Fruit fly (Drosophila melanogaster) whole organism, embryonic: ENCODE results near the gene Gdi.

Experiments
- Bgb ChIP-seq: fragments of 200-800 bp; sonication (Bioruptor generic); IDR thresholded peaks from 2 replicates; pipeline ENCODE4 v1.3.6; 2022; ENCODE audit warnings: missing biosample characterization, missing genetic modification characterization; ENCODE audit not compliant: partially characterized antibody
- CG10147 ChIP-seq: fragments of 200-800 bp; sonication (Bioruptor generic); optimal IDR thresholded peaks from 2 replicates; lab custom pipeline; 2019; ENCODE audit warnings: missing biosample characterization, mild to moderate bottlenecking, missing genetic modification characterization, moderate library complexity
- CG11504 ChIP-seq: fragments of 200-800 bp; sonication (Bioruptor generic); optimal IDR thresholded peaks from 3 replicates; lab custom pipeline; 2019; ENCODE audit warnings: missing biosample characterization, mild to moderate bottlenecking, missing genetic modification characterization, moderate library complexity
- CG11696 ChIP-seq: fragments of 200-800 bp; sonication (Bioruptor generic); IDR thresholded peaks from 2 replicates; pipeline ENCODE4 v1.3.6; 2022; ENCODE audit warnings: missing biosample characterization, missing genetic modification characterization
- CG12071 ChIP-seq: fragments of 200-800 bp; sonication (Bioruptor generic); optimal IDR thresholded peaks from 3 replicates; lab custom pipeline; 2018; ENCODE audit warnings: missing biosample characterization, mild to moderate bottlenecking, missing genetic modification characterization
- CG12236 ChIP-seq: fragments of 200-800 bp; sonication (Bioruptor generic); optimal IDR thresholded peaks from 2 replicates; lab custom pipeline; 2016; ENCODE audit warnings: missing biosample characterization, missing genetic modification characterization
- CG17612 ChIP-seq: fragments of 200-800 bp; sonication (Bioruptor generic); IDR thresholded peaks from 2 replicates; pipeline ENCODE4 v1.3.6; 2022; ENCODE audit warnings: missing biosample characterization, missing genetic modification characterization
- CG33213 ChIP-seq: fragments of 200-800 bp; sonication (Bioruptor generic); optimal IDR thresholded peaks from 3 replicates; lab custom pipeline; 2016; ENCODE audit warnings: missing biosample characterization, missing genetic modification characterization
- CG33557 ChIP-seq: fragments of 200-800 bp; sonication (Bioruptor generic); optimal IDR thresholded peaks from 2 replicates; lab custom pipeline; 2019; ENCODE audit warnings: missing biosample characterization, mild to moderate bottlenecking, missing genetic modification characterization, moderate library complexity
- CG3847 ChIP-seq: fragments of 200-800 bp; sonication (Bioruptor generic); IDR thresholded peaks from 2 replicates; pipeline ENCODE4 v1.3.6; 2022; ENCODE audit warnings: missing biosample characterization, missing genetic modification characterization
- CG6175 ChIP-seq: fragments of 200-800 bp; sonication (Bioruptor generic); IDR thresholded peaks from 3 replicates; pipeline ENCODE4 v1.3.6; 2022; ENCODE audit warnings: missing biosample characterization, missing genetic modification characterization
- CG6272 ChIP-seq: fragments of 200-800 bp; sonication (Bioruptor generic); IDR thresholded peaks from 2 replicates; pipeline ENCODE4 v1.3.6; 2022; ENCODE audit warnings: missing biosample characterization, missing genetic modification characterization
- CG6683 ChIP-seq: fragments of 200-800 bp; sonication (Bioruptor generic); optimal IDR thresholded peaks from 2 replicates; lab custom pipeline; 2017; ENCODE audit warnings: missing biosample characterization, mild to moderate bottlenecking, missing genetic modification characterization, missing genetic modification reagents
- CG6854 ChIP-seq: fragments of 200-800 bp; sonication (Bioruptor generic); optimal IDR thresholded peaks from 3 replicates; lab custom pipeline; 2017; ENCODE audit warnings: missing biosample characterization, mild to moderate bottlenecking, missing genetic modification characterization
- CG9727 ChIP-seq: fragments of 200-800 bp; sonication (Bioruptor generic); optimal IDR thresholded peaks from 3 replicates; lab custom pipeline; 2017; ENCODE audit warnings: missing biosample characterization, mild to moderate bottlenecking, missing genetic modification characterization
- CG9797 ChIP-seq: fragments of 200-800 bp; sonication (Bioruptor generic); optimal IDR thresholded peaks from 3 replicates; lab custom pipeline; 2018; ENCODE audit warnings: missing biosample characterization, mild to moderate bottlenecking, missing genetic modification characterization
- Elba2 ChIP-seq: fragments of 200-800 bp; sonication (Bioruptor generic); optimal IDR thresholded peaks from 3 replicates; lab custom pipeline; 2016; ENCODE audit warnings: missing biosample characterization, missing genetic modification characterization
- Rfx ChIP-seq: fragments of 200-800 bp; sonication (Bioruptor generic); IDR thresholded peaks from 2 replicates; pipeline ENCODE4 v1.3.6; 2022; ENCODE audit warnings: missing biosample characterization, missing genetic modification characterization
- Trl ChIP-seq, 3 experiments: fragments of >200 bp in 2 of 3; fragments of 200-800 bp in 1 of 3; sonication (Bioruptor generic) in 1 of 3; optimal IDR thresholded peaks; 2 replicates in 1 of 3; 3 replicates in 2 of 3; lab custom pipeline; 2016 to 2017; ENCODE audit warnings: missing biosample characterization in 1 of 3, missing genetic modification characterization in 1 of 3
- YL-1 ChIP-seq: fragments of 200-800 bp; sonication (Bioruptor generic); optimal IDR thresholded peaks from 3 replicates; lab custom pipeline; 2017; ENCODE audit warnings: missing biosample characterization, mild to moderate bottlenecking, missing genetic modification characterization
- ara ChIP-seq: fragments of 200-800 bp; sonication (Bioruptor generic); IDR thresholded peaks from 2 replicates; pipeline ENCODE4 v1.3.6; 2022; ENCODE audit warnings: missing biosample characterization, missing genetic modification characterization
- ato ChIP-seq: fragments of 200-800 bp; sonication (Bioruptor generic); IDR thresholded peaks from 2 replicates; pipeline ENCODE4 v1.3.6; 2022; ENCODE audit warnings: missing biosample characterization, missing genetic modification characterization; ENCODE audit not compliant: partially characterized antibody
- cg ChIP-seq: fragments of 200-800 bp; sonication (Bioruptor generic); optimal IDR thresholded peaks from 3 replicates; lab custom pipeline; 2019; ENCODE audit warnings: missing biosample characterization, mild to moderate bottlenecking, missing genetic modification characterization, moderate library complexity
- crc ChIP-seq: fragments of 200-800 bp; sonication (Bioruptor generic); optimal IDR thresholded peaks from 2 replicates; lab custom pipeline; 2016; ENCODE audit warnings: missing biosample characterization, missing genetic modification characterization
- cwo ChIP-seq: fragments of 200-800 bp; sonication (Bioruptor generic); optimal IDR thresholded peaks from 3 replicates; lab custom pipeline; 2017; ENCODE audit warnings: missing biosample characterization, missing genetic modification characterization, mild to moderate bottlenecking, moderate library complexity, missing genetic modification reagents
- dimm ChIP-seq: fragments of 200-800 bp; sonication (Bioruptor generic); IDR thresholded peaks from 2 replicates; pipeline ENCODE4 v1.3.6; 2022; ENCODE audit warnings: missing biosample characterization, missing genetic modification characterization
- emc ChIP-seq: fragments of 200-800 bp; sonication (Bioruptor generic); optimal IDR thresholded peaks from 2 replicates; lab custom pipeline; 2016; ENCODE audit warnings: missing biosample characterization, missing genetic modification characterization
- ftz-f1 ChIP-seq: fragments of 200-800 bp; sonication (Bioruptor generic); optimal IDR thresholded peaks from 2 replicates; lab custom pipeline; 2016; ENCODE audit warnings: missing biosample characterization, missing genetic modification characterization
- gcm ChIP-seq: fragments of 200-800 bp; sonication (Bioruptor generic); optimal IDR thresholded peaks from 2 replicates; lab custom pipeline; 2019; ENCODE audit warnings: missing biosample characterization, mild to moderate bottlenecking, missing genetic modification characterization, moderate library complexity
- insv ChIP-seq, 2 experiments: fragments of 200-800 bp; sonication (Bioruptor generic); optimal IDR thresholded peaks; 3 replicates each; lab custom pipeline; 2016 to 2018; ENCODE audit warnings: missing biosample characterization in 2 of 2, missing genetic modification characterization in 2 of 2
- mam ChIP-seq: fragments of 200-800 bp; sonication (Bioruptor generic); optimal IDR thresholded peaks from 3 replicates; lab custom pipeline; 2016; ENCODE audit warnings: missing biosample characterization, missing genetic modification characterization
- odd ChIP-seq: fragments of 200-800 bp; sonication (Bioruptor generic); optimal IDR thresholded peaks from 2 replicates; lab custom pipeline; 2017; ENCODE audit warnings: missing biosample characterization, mild to moderate bottlenecking, missing genetic modification characterization
- org-1 ChIP-seq: fragments of 200-800 bp; sonication (Bioruptor generic); optimal IDR thresholded peaks from 2 replicates; lab custom pipeline; 2017; ENCODE audit warnings: missing biosample characterization, missing genetic modification characterization
- row ChIP-seq: fragments of 200-800 bp; sonication (Bioruptor generic); IDR thresholded peaks from 3 replicates; pipeline ENCODE4 v1.3.6; 2022; ENCODE audit warnings: missing biosample characterization, missing genetic modification characterization
- scrt ChIP-seq: fragments of 200-800 bp; sonication (Bioruptor generic); optimal IDR thresholded peaks from 2 replicates; lab custom pipeline; 2018; ENCODE audit warnings: missing biosample characterization, mild to moderate bottlenecking, missing genetic modification characterization, moderate library complexity
- slbo ChIP-seq: fragments of 200-800 bp; sonication (Bioruptor generic); IDR thresholded peaks from 2 replicates; pipeline ENCODE4 v1.3.6; 2022; ENCODE audit warnings: missing biosample characterization, missing genetic modification characterization

The Gdi gene

dm6 chr2L:9494663-9495417 is at the start of gene Gdi (continued):
- TF ChIP-seq crc (GFP tag; lab: Kevin White, UChicago) (peak; percentile 24), insv (GFP tag; optimal IDR thresholded peaks at IDR 0.05; lab: Kevin White, UChicago) (no peak), Rfx (GFP tag; lab: Robert Waterston, UW) (peak; percentile 57), Elba2 (GFP tag; lab: Kevin White, UChicago) (peak; percentile 34), CG9727 (GFP tag; lab: Kevin White, UChicago) (peak; percentile 26)
- TF ChIP-seq, all 482 proteins: peak for 138

- no peak for TF ChIP-seq emc (GFP tag; lab: Kevin White, UChicago)
- no peak for TF ChIP-seq cg
- TF ChIP-seq crc (GFP tag; lab: Kevin White, UChicago) = no peak
- TF ChIP-seq CG11696 (GFP tag; lab: Robert Waterston, UW) = no peak
- no peak for TF ChIP-seq ftz-f1 (GFP tag; lab: Kevin White, UChicago)
- no peak for TF ChIP-seq CG9797 (GFP tag; lab: Kevin White, UChicago)
- TF ChIP-seq row (GFP tag; lab: Robert Waterston, UW) = no peak
- no peak for TF ChIP-seq CG6854 (GFP tag; lab: Kevin White, UChicago)
- TF ChIP-seq CG33213 = no peak
- TF ChIP-seq CG6175 (GFP tag; lab: Robert Waterston, UW) = no peak
- TF ChIP-seq cwo = no peak
- TF ChIP-seq CG17612 (GFP tag; lab: Robert Waterston, UW) = no peak
- TF ChIP-seq CG3847 (GFP tag; lab: Robert Waterston, UW) = no peak
- no peak for TF ChIP-seq CG12236 (GFP tag; lab: Kevin White, UChicago)
- TF ChIP-seq YL-1 (GFP tag; lab: Kevin White, UChicago) = no peak
- no peak for TF ChIP-seq CG6272
- TF ChIP-seq CG12071 (GFP tag; lab: Kevin White, UChicago) = no peak
- TF ChIP-seq CG33557 (GFP tag; lab: Kevin White, UChicago) = no peak
- TF ChIP-seq Bgb (GFP tag; lab: Robert Waterston, UW) = no peak
Observed at dm6 chr2L:9543871-9544270, 49.2 kb upstream of the Gdi start, which contains the start of gene CG13113. Gene CG13113 (plus strand): TSS chr2L:9544171.

DNA sequence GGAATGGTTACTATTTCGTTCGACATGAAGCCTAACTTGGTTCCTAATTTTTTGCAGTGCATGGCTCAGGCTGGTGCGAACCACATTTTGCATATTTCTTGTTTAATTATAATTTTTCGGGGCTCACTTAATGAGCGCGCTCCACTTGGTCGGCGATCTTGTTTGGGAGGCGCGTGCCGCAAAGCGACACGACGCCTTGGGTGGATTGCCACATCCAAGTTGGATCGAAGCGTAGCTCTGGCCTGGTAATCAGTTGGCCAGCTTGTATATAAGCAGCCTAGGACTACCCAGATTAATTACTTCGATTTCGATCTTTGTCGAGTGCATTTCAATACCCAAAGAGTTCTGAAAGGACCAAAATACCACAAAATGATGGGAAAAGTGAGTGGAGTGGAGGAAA is 47.9 kb upstream of the Gdi start, which contains the start of gene Cpr30B:
Gene Cpr30B, plus strand, starts transcription at position 301 of the 400 bp plus-strand sequence.
- TF ChIP-seq Trl (optimal IDR thresholded peaks at IDR 0.05; lab: Kevin White, UChicago) = no peak
- no peak for TF ChIP-seq Trl (GFP tag; optimal IDR thresholded peaks at IDR 0.05; lab: Kevin White, UChicago)
- no peak for TF ChIP-seq ara
- no peak for TF ChIP-seq ato
- TF ChIP-seq CG6683 (GFP tag; lab: Kevin White, UChicago) = no peak
- TF ChIP-seq CG6854 (GFP tag; lab: Kevin White, UChicago) = no peak
- no peak for TF ChIP-seq CG11504 (tag; lab: Kevin White, UChicago)
- no peak for TF ChIP-seq dimm (GFP tag; lab: Robert Waterston, UW)
- TF ChIP-seq odd (GFP tag; lab: Kevin White, UChicago) = no peak
- TF ChIP-seq slbo = no peak
- no peak for TF ChIP-seq org-1
- TF ChIP-seq mam (GFP tag; lab: Kevin White, UChicago) = no peak
- no peak for TF ChIP-seq scrt (GFP tag; lab: Kevin White, UChicago)
- no peak for TF ChIP-seq CG10147 (GFP tag; lab: Kevin White, UChicago)
- TF ChIP-seq gcm (GFP tag; lab: Kevin White, UChicago) = no peak
- TF ChIP-seq, all 482 proteins: peak for 0
